Fruit fly (Drosophila melanogaster) whole organism, embryonic: ENCODE data around the gene Acp1.

Source experiments
- Bteb2 ChIP-seq: fragments of 200-800 bp; sonication (Bioruptor generic); optimal IDR thresholded peaks from 2 replicates; lab custom pipeline; 2016; ENCODE audit warnings: missing biosample characterization, missing genetic modification characterization
- C15 ChIP-seq: fragments of 200-800 bp; sonication (Bioruptor generic); IDR thresholded peaks from 3 replicates; pipeline ENCODE4 v1.3.6; 2022; ENCODE audit warnings: missing biosample characterization, missing genetic modification characterization
- CG11456 ChIP-seq: fragments of 200-800 bp; sonication (Bioruptor generic); IDR thresholded peaks from 3 replicates; pipeline ENCODE4 v1.3.6; 2022; ENCODE audit warnings: missing biosample characterization, missing genetic modification characterization
- CG12744 ChIP-seq: fragments of 200-800 bp; sonication (Bioruptor generic); optimal IDR thresholded peaks from 2 replicates; lab custom pipeline; 2016; ENCODE audit warnings: missing biosample characterization, missing genetic modification characterization
- CG13424 ChIP-seq: fragments of 200-800 bp; sonication (Bioruptor generic); optimal IDR thresholded peaks from 2 replicates; lab custom pipeline; 2019; ENCODE audit warnings: missing biosample characterization, mild to moderate bottlenecking, missing genetic modification characterization, moderate library complexity
- CG15514 ChIP-seq: fragments of 200-800 bp; sonication (Bioruptor generic); optimal IDR thresholded peaks from 3 replicates; lab custom pipeline; 2017; ENCODE audit warnings: missing biosample characterization, missing genetic modification characterization, mild to moderate bottlenecking, moderate library complexity, missing genetic modification reagents
- CG17186 ChIP-seq: fragments of 200-800 bp; sonication (Bioruptor generic); optimal IDR thresholded peaks from 3 replicates; lab custom pipeline; 2017; ENCODE audit warnings: missing biosample characterization, missing genetic modification reagents, missing genetic modification characterization
- CG18011 ChIP-seq: fragments of 200-800 bp; sonication (Bioruptor generic); optimal IDR thresholded peaks from 2 replicates; lab custom pipeline; 2017; ENCODE audit warnings: missing biosample characterization, missing genetic modification characterization, mild to moderate bottlenecking, moderate library complexity, missing genotype
- CG1832 ChIP-seq: fragments of 200-800 bp; sonication (Bioruptor generic); optimal IDR thresholded peaks from 2 replicates; lab custom pipeline; 2017; ENCODE audit warnings: missing biosample characterization, mild to moderate bottlenecking, missing genetic modification characterization, inconsistent platforms
- CG2202 ChIP-seq: fragments of 200-800 bp; sonication (Bioruptor generic); optimal IDR thresholded peaks from 2 replicates; lab custom pipeline; 2018; ENCODE audit warnings: missing biosample characterization, mild to moderate bottlenecking, missing genetic modification characterization
- CG32767 ChIP-seq: fragments of 200-800 bp; sonication (Bioruptor generic); IDR thresholded peaks from 2 replicates; pipeline ENCODE4 v1.3.6; 2022; ENCODE audit warnings: missing biosample characterization, missing genetic modification characterization
- CG4424 ChIP-seq: fragments of 200-800 bp; sonication (Bioruptor generic); optimal IDR thresholded peaks from 3 replicates; lab custom pipeline; 2016; ENCODE audit warnings: missing biosample characterization, missing genetic modification characterization
- CG4707 ChIP-seq: fragments of 200-800 bp; sonication (Bioruptor generic); optimal IDR thresholded peaks from 2 replicates; lab custom pipeline; 2018; ENCODE audit warnings: missing biosample characterization, mild to moderate bottlenecking, missing genetic modification characterization, moderate library complexity
- CG6254 ChIP-seq: fragments of 200-800 bp; sonication (Bioruptor generic); optimal IDR thresholded peaks from 3 replicates; lab custom pipeline; 2017; ENCODE audit warnings: mild to moderate bottlenecking, missing biosample characterization, missing genetic modification reagents, missing genetic modification characterization
- Drgx ChIP-seq: fragments of 200-800 bp; sonication (Bioruptor generic); IDR thresholded peaks from 2 replicates; pipeline ENCODE4 v1.3.6; 2022; ENCODE audit warnings: missing biosample characterization, missing genetic modification characterization
- Jarid2 ChIP-seq: fragments of 200-800 bp; sonication (Bioruptor generic); optimal IDR thresholded peaks from 3 replicates; lab custom pipeline; 2017; ENCODE audit warnings: mild to moderate bottlenecking, missing biosample characterization, missing genetic modification reagents, missing genetic modification characterization
- Myb ChIP-seq: fragments of 200-800 bp; sonication (Bioruptor generic); optimal IDR thresholded peaks from 2 replicates; lab custom pipeline; 2016; ENCODE audit warnings: missing biosample characterization, missing genetic modification characterization
- Oaz ChIP-seq: fragments of 200-800 bp; sonication (Bioruptor generic); IDR thresholded peaks from 2 replicates; pipeline ENCODE4 v1.3.6; 2022; ENCODE audit warnings: missing biosample characterization, missing genetic modification characterization
- Optix ChIP-seq: fragments of 200-800 bp; sonication (Bioruptor generic); IDR thresholded peaks from 3 replicates; pipeline ENCODE4 v1.3.6; 2022; ENCODE audit warnings: missing biosample characterization, missing genetic modification characterization
- Scr ChIP-seq: fragments of 200-800 bp; sonication (Bioruptor generic); IDR thresholded peaks from 2 replicates; pipeline ENCODE4 v1.3.6; 2022; ENCODE audit warnings: missing biosample characterization, missing genetic modification characterization; ENCODE audit not compliant: partially characterized antibody
- Tbp ChIP-seq: fragments of >200 bp; optimal IDR thresholded peaks from 2 replicates; lab custom pipeline; 2018; ENCODE audit warnings: missing biosample characterization, missing genetic modification characterization
- al ChIP-seq: fragments of 200-800 bp; sonication (Bioruptor generic); IDR thresholded peaks from 2 replicates; pipeline ENCODE4 v1.3.6; 2022; ENCODE audit warnings: missing biosample characterization, missing genetic modification characterization
- chn ChIP-seq: fragments of 200-800 bp; sonication (Bioruptor generic); optimal IDR thresholded peaks from 2 replicates; lab custom pipeline; 2016; ENCODE audit warnings: missing biosample characterization, missing genetic modification characterization
- ci ChIP-seq: fragments of 200-800 bp; sonication (Bioruptor generic); IDR thresholded peaks from 3 replicates; pipeline ENCODE4 v1.3.6; 2022; ENCODE audit warnings: missing biosample characterization, missing genetic modification characterization
- corto ChIP-seq: fragments of 200-800 bp; sonication (Bioruptor generic); optimal IDR thresholded peaks from 2 replicates; lab custom pipeline; 2016; ENCODE audit warnings: missing biosample characterization, mild to moderate bottlenecking, missing genetic modification characterization, moderate library complexity
- ftz-f1 ChIP-seq: fragments of 200-800 bp; sonication (Bioruptor generic); optimal IDR thresholded peaks from 2 replicates; lab custom pipeline; 2016; ENCODE audit warnings: missing biosample characterization, missing genetic modification characterization
- fu2 ChIP-seq: fragments of 200-800 bp; sonication (Bioruptor generic); optimal IDR thresholded peaks from 2 replicates; lab custom pipeline; 2016; ENCODE audit warnings: missing biosample characterization, missing genetic modification characterization
- gt ChIP-seq: fragments of 200-800 bp; sonication (Bioruptor generic); IDR thresholded peaks from 2 replicates; pipeline ENCODE4 v1.3.6; 2022; ENCODE audit warnings: missing biosample characterization, missing genetic modification characterization
- insv ChIP-seq, 2 experiments: fragments of 200-800 bp; sonication (Bioruptor generic); optimal IDR thresholded peaks; 3 replicates each; lab custom pipeline; 2016 to 2018; ENCODE audit warnings: missing biosample characterization in 2 of 2, missing genetic modification characterization in 2 of 2
- mam ChIP-seq: fragments of 200-800 bp; sonication (Bioruptor generic); optimal IDR thresholded peaks from 3 replicates; lab custom pipeline; 2016; ENCODE audit warnings: missing biosample characterization, missing genetic modification characterization
- nmo ChIP-seq: fragments of 200-800 bp; sonication (Bioruptor generic); optimal IDR thresholded peaks from 2 replicates; lab custom pipeline; 2018; ENCODE audit warnings: missing biosample characterization, mild to moderate bottlenecking, missing genetic modification characterization, moderate library complexity
- prd ChIP-seq, 3 experiments: fragments of >200 bp in 2 of 3; fragments of 200-800 bp in 1 of 3; sonication (Bioruptor generic) in 1 of 3; optimal IDR thresholded peaks in 2 of 3; IDR thresholded peaks in 1 of 3; 2 replicates in 2 of 3; 3 replicates in 1 of 3; pipeline versions ENCODE4 v1.3.6 to Lab custom; 2017 to 2022; ENCODE audit warnings: missing biosample characterization in 1 of 3, missing genetic modification characterization in 1 of 3
- pzg ChIP-seq: fragments of 200-800 bp; sonication (Bioruptor generic); optimal IDR thresholded peaks from 3 replicates; lab custom pipeline; 2018; ENCODE audit warnings: missing biosample characterization, mild to moderate bottlenecking, missing genetic modification characterization, moderate library complexity
- ro ChIP-seq: fragments of 200-800 bp; sonication (Bioruptor generic); IDR thresholded peaks from 2 replicates; pipeline ENCODE4 v1.3.6; 2022; ENCODE audit warnings: missing biosample characterization, missing genetic modification characterization
- row ChIP-seq: fragments of 200-800 bp; sonication (Bioruptor generic); IDR thresholded peaks from 3 replicates; pipeline ENCODE4 v1.3.6; 2022; ENCODE audit warnings: missing biosample characterization, missing genetic modification characterization
- schlank ChIP-seq: fragments of 200-800 bp; sonication (Bioruptor generic); optimal IDR thresholded peaks from 2 replicates; lab custom pipeline; 2018; ENCODE audit warnings: missing biosample characterization, mild to moderate bottlenecking, missing genetic modification characterization
- sens ChIP-seq: fragments of 200-800 bp; sonication (Bioruptor generic); peaks from one replicate; lab custom pipeline; 2016; ENCODE audit warnings: missing biosample characterization, missing genetic modification characterization
- slbo ChIP-seq: fragments of 200-800 bp; sonication (Bioruptor generic); IDR thresholded peaks from 2 replicates; pipeline ENCODE4 v1.3.6; 2022; ENCODE audit warnings: missing biosample characterization, missing genetic modification characterization
- so ChIP-seq: fragments of 200-800 bp; sonication (Bioruptor generic); IDR thresholded peaks from 3 replicates; pipeline ENCODE4 v1.3.6; 2022; ENCODE audit warnings: missing biosample characterization, missing genetic modification characterization
- sob ChIP-seq: fragments of 200-800 bp; sonication (Bioruptor generic); IDR thresholded peaks from 2 replicates; pipeline ENCODE4 v1.3.6; 2022; ENCODE audit warnings: missing biosample characterization, missing genetic modification characterization
- twi ChIP-seq: fragments of 200-800 bp; optimal IDR thresholded peaks from 2 replicates; lab custom pipeline; 2019; ENCODE audit warnings: missing biosample characterization, mild to moderate bottlenecking, missing genetic modification characterization, moderate library complexity
- wdn ChIP-seq: fragments of 200-800 bp; sonication (Bioruptor generic); IDR thresholded peaks from 2 replicates; pipeline ENCODE4 v1.3.6; 2022; ENCODE audit warnings: missing biosample characterization, missing genetic modification characterization

The Acp1 gene

dm6 chr2L:7756835-7757234, 15.5 kb upstream of the Acp1 start (continued):
- TF ChIP-seq slbo (GFP tag; lab: Robert Waterston, UW) (peak; percentile 56; the same call in 1 of the 2 replicates), chn (GFP tag; lab: Kevin White, UChicago) (no peak), pzg (GFP tag; lab: Kevin White, UChicago) (no peak), nmo (no peak), CG32767 (GFP tag; lab: Robert Waterston, UW) (no peak), so (GFP tag; lab: Robert Waterston, UW) (no peak), Myb (GFP tag; lab: Kevin White, UChicago) (no peak), Scr (no peak), CG12744 (GFP tag; lab: Kevin White, UChicago) (no peak)

dm6 chr2L:7754539-7754938, 13.2 kb upstream of the Acp1 start:
- peak; percentile 68 for TF ChIP-seq Drgx (GFP tag; lab: Robert Waterston, UW)
- TF ChIP-seq C15 (GFP tag; lab: Robert Waterston, UW): no peak
- TF ChIP-seq twi (tag; lab: Kevin White, UChicago): no peak
- no peak for TF ChIP-seq prd (optimal IDR thresholded peaks at IDR 0.05; lab: Kevin White, UChicago)
- TF ChIP-seq prd (GFP tag; IDR thresholded peaks at IDR 0.05; lab: Robert Waterston, UW): 0 out of 3 replicates have a peak, but pooled peaks have one; percentile 13
- TF ChIP-seq CG11456 (GFP tag; lab: Robert Waterston, UW): no peak
- no peak for TF ChIP-seq CG1832 (GFP tag; lab: Kevin White, UChicago)
- TF ChIP-seq gt (GFP tag; lab: Robert Waterston, UW): no peak
- TF ChIP-seq CG2202 (tag; lab: Kevin White, UChicago): no peak
- no peak for TF ChIP-seq al (GFP tag; lab: Robert Waterston, UW)
- no peak for TF ChIP-seq CG17186 (GFP tag; lab: Kevin White, UChicago)
- TF ChIP-seq row (GFP tag; lab: Robert Waterston, UW): 0 out of 3 replicates have a peak, but pooled peaks have one; percentile 14
- peak; percentile 46 for TF ChIP-seq sens (GFP tag; lab: Kevin White, UChicago)
- TF ChIP-seq Bteb2: no peak

- no peak for TF ChIP-seq CG15514 (GFP tag; lab: Kevin White, UChicago)
- no peak for TF ChIP-seq sob (GFP tag; lab: Robert Waterston, UW)
- TF ChIP-seq ftz-f1 (GFP tag; lab: Kevin White, UChicago): no peak
- TF ChIP-seq CG13424 (tag; lab: Kevin White, UChicago): no peak
- no peak for TF ChIP-seq fu2 (GFP tag; lab: Kevin White, UChicago)
- no peak for TF ChIP-seq ro (GFP tag; lab: Robert Waterston, UW)
- TF ChIP-seq CG4424: no peak
- TF ChIP-seq Jarid2: no peak
- TF ChIP-seq insv (GFP tag; optimal IDR thresholded peaks at IDR 0.05; lab: Kevin White, UChicago): no peak
- no peak for TF ChIP-seq Optix
- no peak for TF ChIP-seq Tbp (GFP tag; lab: Kevin White, UChicago)
- TF ChIP-seq corto (GFP tag; lab: Kevin White, UChicago): no peak
- no peak for TF ChIP-seq ci
- no peak for TF ChIP-seq Oaz
- TF ChIP-seq wdn (GFP tag; lab: Robert Waterston, UW): no peak
- no peak for TF ChIP-seq CG4707 (GFP tag; lab: Kevin White, UChicago)
- TF ChIP-seq schlank (tag; lab: Kevin White, UChicago): no peak
- no peak for TF ChIP-seq CG6254 (GFP tag; lab: Kevin White, UChicago)
- no peak for TF ChIP-seq mam
- TF ChIP-seq CG18011: no peak
Observed at dm6 chr2L:7753874-7754273, 12.5 kb upstream of the Acp1 start, which contains the start of gene CG46025. Gene CG46025, plus strand, starts transcription at chr2L:7754174.
